Fruit fly (Drosophila melanogaster) whole organism, embryonic: Measurements from ENCODE around the gene CG34136.

Source experiments
- Asciz ChIP-seq: fragments of 200-800 bp; sonication (Bioruptor generic); optimal IDR thresholded peaks from 2 replicates; lab custom pipeline; 2017; ENCODE audit warnings: missing biosample characterization, mild to moderate bottlenecking, missing genetic modification characterization, missing genetic modification reagents
- BtbVII ChIP-seq: fragments of 200-800 bp; sonication (Bioruptor generic); optimal IDR thresholded peaks from 3 replicates; lab custom pipeline; 2017; ENCODE audit warnings: missing biosample characterization, mild to moderate bottlenecking, missing genetic modification characterization
- CG12236 ChIP-seq: fragments of 200-800 bp; sonication (Bioruptor generic); optimal IDR thresholded peaks from 2 replicates; lab custom pipeline; 2016; ENCODE audit warnings: missing biosample characterization, missing genetic modification characterization
- CG14441 ChIP-seq: fragments of 200-800 bp; sonication (Bioruptor generic); IDR thresholded peaks from 2 replicates; pipeline ENCODE4 v1.3.6; 2022; ENCODE audit warnings: missing biosample characterization, missing genetic modification characterization
- CG14710 ChIP-seq: fragments of 200-800 bp; sonication (Bioruptor generic); optimal IDR thresholded peaks from 3 replicates; lab custom pipeline; 2019; ENCODE audit warnings: missing biosample characterization, mild to moderate bottlenecking, missing genetic modification characterization, moderate library complexity
- CG16779 ChIP-seq: fragments of 200-800 bp; sonication (Bioruptor generic); IDR thresholded peaks from 2 replicates; pipeline ENCODE4 v1.3.6; 2022; ENCODE audit warnings: missing biosample characterization, missing genetic modification characterization
- CG17328 ChIP-seq: fragments of 200-800 bp; sonication (Bioruptor generic); IDR thresholded peaks from 2 replicates; pipeline ENCODE4 v1.3.6; 2022; ENCODE audit warnings: missing biosample characterization, missing genetic modification characterization
- CG17829 ChIP-seq: fragments of 200-800 bp; optimal IDR thresholded peaks from 2 replicates; lab custom pipeline; 2019; ENCODE audit warnings: missing biosample characterization, mild to moderate bottlenecking, missing genetic modification characterization, moderate library complexity
- CG1832 ChIP-seq: fragments of 200-800 bp; sonication (Bioruptor generic); optimal IDR thresholded peaks from 2 replicates; lab custom pipeline; 2017; ENCODE audit warnings: missing biosample characterization, mild to moderate bottlenecking, missing genetic modification characterization, inconsistent platforms
- CG18764 ChIP-seq: fragments of 200-800 bp; sonication (Bioruptor generic); optimal IDR thresholded peaks from 3 replicates; lab custom pipeline; 2016; ENCODE audit warnings: missing biosample characterization, missing genetic modification characterization
- CG32772 ChIP-seq: fragments of 200-800 bp; sonication (Bioruptor generic); IDR thresholded peaks from 2 replicates; pipeline ENCODE4 v1.3.6; 2022; ENCODE audit warnings: missing biosample characterization, missing genetic modification characterization
- CG4854 ChIP-seq: fragments of 200-800 bp; sonication (Bioruptor generic); optimal IDR thresholded peaks from 2 replicates; lab custom pipeline; 2016; ENCODE audit warnings: missing biosample characterization, missing genetic modification characterization, inconsistent platforms
- CG7271 ChIP-seq: fragments of 200-800 bp; sonication (Bioruptor generic); optimal IDR thresholded peaks from 2 replicates; lab custom pipeline; 2018; ENCODE audit warnings: missing biosample characterization, mild to moderate bottlenecking, missing genetic modification characterization, moderate library complexity
- CG7372 ChIP-seq: fragments of 200-800 bp; sonication (Bioruptor generic); IDR thresholded peaks from 2 replicates; pipeline ENCODE4 v1.3.6; 2022; ENCODE audit warnings: missing biosample characterization, missing genetic modification characterization
- CkIIα-i1 ChIP-seq: fragments of 200-800 bp; sonication (Bioruptor generic); IDR thresholded peaks from 2 replicates; pipeline ENCODE4 v1.3.6; 2022; ENCODE audit warnings: missing biosample characterization, missing genetic modification characterization
- Drgx ChIP-seq: fragments of 200-800 bp; sonication (Bioruptor generic); IDR thresholded peaks from 2 replicates; pipeline ENCODE4 v1.3.6; 2022; ENCODE audit warnings: missing biosample characterization, missing genetic modification characterization
- Ets65A ChIP-seq: fragments of 200-800 bp; sonication (Bioruptor generic); peaks from one replicate; lab custom pipeline; 2016; ENCODE audit warnings: missing biosample characterization, missing genetic modification characterization
- Ets97D ChIP-seq: fragments of 200-800 bp; sonication (Bioruptor generic); optimal IDR thresholded peaks from 3 replicates; lab custom pipeline; 2016; ENCODE audit warnings: missing biosample characterization, missing genetic modification characterization
- HLH4C ChIP-seq: fragments of 200-800 bp; sonication (Bioruptor generic); IDR thresholded peaks from 3 replicates; pipeline ENCODE4 v1.3.6; 2022; ENCODE audit warnings: missing biosample characterization, missing genetic modification characterization; ENCODE audit not compliant: partially characterized antibody
- HLHmδ ChIP-seq: fragments of 200-800 bp; sonication (Bioruptor generic); optimal IDR thresholded peaks from 2 replicates; lab custom pipeline; 2018; ENCODE audit warnings: missing biosample characterization, mild to moderate bottlenecking, missing genetic modification characterization, moderate library complexity
- Kr ChIP-seq: fragments of 200-800 bp; sonication (Bioruptor generic); optimal IDR thresholded peaks from 2 replicates; lab custom pipeline; 2017; ENCODE audit warnings: missing biosample characterization, mild to moderate bottlenecking, missing genetic modification characterization
- Med ChIP-seq: fragments of 200-800 bp; sonication (Bioruptor generic); peaks from one replicate; lab custom pipeline; 2016; ENCODE audit warnings: missing biosample characterization, missing genetic modification characterization, mild to moderate bottlenecking, inconsistent platforms, moderate library complexity
- Myb ChIP-seq: fragments of 200-800 bp; sonication (Bioruptor generic); optimal IDR thresholded peaks from 2 replicates; lab custom pipeline; 2016; ENCODE audit warnings: missing biosample characterization, missing genetic modification characterization
- Nf-YA ChIP-seq: fragments of 200-800 bp; sonication (Bioruptor generic); IDR thresholded peaks from 2 replicates; pipeline ENCODE4 v1.3.6; 2022; ENCODE audit warnings: missing biosample characterization, missing genetic modification characterization
- Ptx1 ChIP-seq: fragments of 200-800 bp; sonication (Bioruptor generic); IDR thresholded peaks from 2 replicates; pipeline ENCODE4 v1.3.6; 2022; ENCODE audit warnings: missing biosample characterization, missing genetic modification characterization
- Side ChIP-seq: fragments of 200-800 bp; sonication (Bioruptor generic); optimal IDR thresholded peaks from 2 replicates; lab custom pipeline; 2016; ENCODE audit warnings: missing biosample characterization, missing genetic modification characterization
- Xrp1 ChIP-seq: fragments of 200-800 bp; sonication (Bioruptor generic); IDR thresholded peaks from 2 replicates; pipeline ENCODE4 v1.3.6; 2022; ENCODE audit warnings: missing biosample characterization, missing genetic modification characterization
- amos ChIP-seq: fragments of 200-800 bp; sonication (Bioruptor generic); IDR thresholded peaks from 2 replicates; pipeline ENCODE4 v1.3.6; 2022; ENCODE audit warnings: missing biosample characterization, missing genetic modification characterization; ENCODE audit not compliant: partially characterized antibody
- ase ChIP-seq: fragments of 200-800 bp; sonication (Bioruptor generic); IDR thresholded peaks from 3 replicates; pipeline ENCODE4 v1.3.6; 2022; ENCODE audit warnings: missing biosample characterization, missing genetic modification characterization
- cas ChIP-seq: fragments of 200-800 bp; sonication (Bioruptor generic); IDR thresholded peaks from 2 replicates; pipeline ENCODE4 v1.3.6; 2022; ENCODE audit warnings: missing biosample characterization, missing genetic modification characterization
- chinmo ChIP-seq: fragments of 200-800 bp; sonication (Bioruptor generic); IDR thresholded peaks from 4 replicates; pipeline ENCODE4 v1.3.6; 2022; ENCODE audit warnings: missing biosample characterization, missing genetic modification characterization; ENCODE audit not compliant: partially characterized antibody
- grau ChIP-seq: fragments of 200-800 bp; optimal IDR thresholded peaks from 3 replicates; lab custom pipeline; 2019; ENCODE audit warnings: missing biosample characterization, mild to moderate bottlenecking, missing genetic modification characterization, moderate library complexity
- gsb-n ChIP-seq: fragments of 200-800 bp; sonication (Bioruptor generic); optimal IDR thresholded peaks from 3 replicates; lab custom pipeline; 2018; ENCODE audit warnings: missing biosample characterization, mild to moderate bottlenecking, missing genetic modification characterization
- her ChIP-seq: fragments of 200-800 bp; sonication (Bioruptor generic); optimal IDR thresholded peaks from 2 replicates; lab custom pipeline; 2016; ENCODE audit warnings: missing biosample characterization, missing genetic modification characterization
- inv ChIP-seq: fragments of 200-800 bp; sonication (Bioruptor generic); IDR thresholded peaks from 2 replicates; pipeline ENCODE4 v1.3.6; 2022; ENCODE audit warnings: missing biosample characterization, missing genetic modification characterization; ENCODE audit not compliant: partially characterized antibody
- lmd ChIP-seq: fragments of 200-800 bp; sonication (Bioruptor generic); IDR thresholded peaks from 2 replicates; pipeline ENCODE4 v1.3.6; 2022; ENCODE audit warnings: missing biosample characterization, missing genetic modification characterization
- nmo ChIP-seq: fragments of 200-800 bp; sonication (Bioruptor generic); optimal IDR thresholded peaks from 2 replicates; lab custom pipeline; 2018; ENCODE audit warnings: missing biosample characterization, mild to moderate bottlenecking, missing genetic modification characterization, moderate library complexity
- onecut ChIP-seq: fragments of 200-800 bp; sonication (Bioruptor generic); IDR thresholded peaks from 2 replicates; pipeline ENCODE4 v1.3.6; 2022; ENCODE audit warnings: missing biosample characterization, missing genetic modification characterization
- otp ChIP-seq: fragments of 200-800 bp; sonication (Bioruptor generic); IDR thresholded peaks from 3 replicates; pipeline ENCODE4, ENCODE4 v1.3.6; 2022; ENCODE audit warnings: missing biosample characterization, missing genetic modification characterization
- schlank ChIP-seq: fragments of 200-800 bp; sonication (Bioruptor generic); optimal IDR thresholded peaks from 2 replicates; lab custom pipeline; 2018; ENCODE audit warnings: missing biosample characterization, mild to moderate bottlenecking, missing genetic modification characterization
- sens ChIP-seq: fragments of 200-800 bp; sonication (Bioruptor generic); peaks from one replicate; lab custom pipeline; 2016; ENCODE audit warnings: missing biosample characterization, missing genetic modification characterization
- sug ChIP-seq: fragments of 200-800 bp; optimal IDR thresholded peaks from 2 replicates; lab custom pipeline; 2019; ENCODE audit warnings: missing biosample characterization, mild to moderate bottlenecking, missing genetic modification characterization, moderate library complexity
- trem ChIP-seq: fragments of 200-800 bp; optimal IDR thresholded peaks from 3 replicates; lab custom pipeline; 2019; ENCODE audit warnings: missing biosample characterization, mild to moderate bottlenecking, missing genetic modification characterization, moderate library complexity
- tx ChIP-seq: fragments of 200-800 bp; sonication (Bioruptor generic); optimal IDR thresholded peaks from 2 replicates; lab custom pipeline; 2016; ENCODE audit warnings: missing biosample characterization, missing genetic modification characterization
- wek ChIP-seq: fragments of 200-800 bp; sonication (Bioruptor generic); optimal IDR thresholded peaks from 3 replicates; lab custom pipeline; 2018; ENCODE audit warnings: missing biosample characterization, mild to moderate bottlenecking, missing genetic modification characterization, moderate library complexity
- zf30C ChIP-seq: fragments of 200-800 bp; sonication (Bioruptor generic); optimal IDR thresholded peaks from 3 replicates; lab custom pipeline; 2018; ENCODE audit warnings: missing biosample characterization, mild to moderate bottlenecking, missing genetic modification characterization

Gene CG34136

DNA sequence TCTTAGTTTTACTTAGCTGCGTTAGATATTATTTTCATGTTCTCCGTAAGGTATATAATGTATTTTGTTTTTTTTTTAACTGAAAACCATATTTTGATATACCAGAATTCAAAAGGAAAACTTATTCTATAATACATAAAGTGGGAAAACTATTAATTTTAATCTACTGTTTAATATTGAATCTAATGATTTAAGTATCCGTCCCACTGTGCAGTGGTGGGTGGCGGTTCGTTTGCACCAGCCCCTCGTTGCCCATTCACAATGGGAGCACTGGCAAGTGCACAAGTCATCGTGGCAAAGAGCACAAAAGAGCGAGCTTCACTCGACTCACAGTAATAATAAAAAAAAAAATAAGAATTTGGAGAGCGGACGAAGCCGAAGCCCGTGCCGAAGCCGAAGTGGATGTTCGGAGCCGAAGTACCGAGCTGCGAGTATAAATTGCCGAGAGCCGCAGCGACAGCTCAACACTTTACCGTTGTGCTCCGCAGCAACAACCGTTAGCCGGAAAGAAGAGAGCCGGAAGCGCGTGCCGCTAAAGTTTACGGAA is at the start of gene CG34136 (continued):
- TF ChIP-seq BtbVII (GFP tag; lab: Kevin White, UChicago), result peak; percentile 6
- TF ChIP-seq Xrp1 (GFP tag; lab: Robert Waterston, UW), result peak; percentile 44; the same call in 1 of the 2 replicates
- TF ChIP-seq, all 482 proteins: peak for 128

DNA sequence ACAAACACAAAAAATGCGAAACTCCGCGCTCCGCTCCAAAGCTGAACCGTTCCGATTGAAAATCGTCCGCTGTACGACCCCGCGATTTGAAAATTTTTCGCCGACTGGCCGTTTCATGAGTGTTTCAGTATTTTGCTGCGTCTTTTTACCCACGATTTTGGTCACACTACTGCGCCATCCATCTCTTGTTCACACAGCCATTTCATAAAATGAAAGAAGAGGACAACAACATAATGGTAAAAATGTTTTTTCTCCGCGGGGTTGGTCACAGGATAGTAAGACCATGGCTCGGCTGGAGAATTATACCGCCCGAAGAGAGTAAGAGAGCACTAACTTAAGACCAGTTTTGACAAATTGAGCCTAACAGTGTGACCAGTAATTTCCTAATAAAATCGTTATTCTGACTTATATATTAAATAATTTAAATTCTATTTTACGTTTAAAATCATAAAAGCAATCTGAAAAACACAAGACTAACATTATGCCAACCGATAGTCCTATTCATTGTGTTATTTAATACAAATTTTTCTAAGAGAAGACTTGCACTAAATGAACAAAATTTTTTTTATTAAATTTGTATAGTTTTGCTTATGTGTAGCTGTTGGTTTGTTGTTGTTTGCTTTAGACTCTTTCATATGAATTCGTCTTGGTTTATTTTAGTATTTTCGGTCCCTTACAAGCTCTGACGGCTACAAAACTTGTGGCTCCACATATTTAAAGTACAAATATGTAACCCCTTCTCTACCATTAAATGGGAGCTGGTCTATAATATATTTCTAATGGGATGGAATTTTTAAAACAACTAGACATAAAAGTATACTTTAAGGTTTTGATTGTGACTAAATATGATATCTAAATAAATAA is 44.6 kb upstream of the CG34136 start, which contains the start of gene CG42238:
CG42238 (minus strand) TSS at position 292 of the 864 bp plus-strand sequence.
- no peak for TF ChIP-seq CG7271 (tag; lab: Kevin White, UChicago)
- TF ChIP-seq BtbVII (GFP tag; lab: Kevin White, UChicago), result no peak
- no peak for TF ChIP-seq schlank (tag; lab: Kevin White, UChicago)
- TF ChIP-seq chinmo (GFP tag; lab: Robert Waterston, UW), result 0 out of 4 replicates have a peak, but pooled peaks have one; percentile 38
- TF ChIP-seq Ets97D (GFP tag; lab: Kevin White, UChicago), result peak; percentile 28
- peak; percentile 60 for TF ChIP-seq Myb
- TF ChIP-seq cas, result no peak
- TF ChIP-seq Kr (GFP tag; lab: Kevin White, UChicago), result peak; percentile 79
- TF ChIP-seq wek (GFP tag; lab: Kevin White, UChicago), result no peak
- no peak for TF ChIP-seq ase (GFP tag; lab: Robert Waterston, UW)
- TF ChIP-seq Ptx1 (GFP tag; lab: Robert Waterston, UW), result 0 out of 2 replicates have a peak, but pooled peaks have one; percentile 12
- TF ChIP-seq Nf-YA (GFP tag; lab: Robert Waterston, UW), result 0 out of 2 replicates have a peak, but pooled peaks have one; percentile 10
- TF ChIP-seq sens (GFP tag; lab: Kevin White, UChicago), result peak; percentile 81
- peak; percentile 41 for TF ChIP-seq her (GFP tag; lab: Kevin White, UChicago)
- TF ChIP-seq CG4854 (GFP tag; lab: Kevin White, UChicago), result no peak
- TF ChIP-seq HLHmδ (GFP tag; lab: Kevin White, UChicago), result peak; percentile 32
- no peak for TF ChIP-seq sug
- TF ChIP-seq amos, result peak; percentile 56
- TF ChIP-seq gsb-n (tag; lab: Kevin White, UChicago), result peak; percentile 15
- TF ChIP-seq CG17328 (GFP tag; lab: Robert Waterston, UW), result 0 out of 2 replicates have a peak, but pooled peaks have one; percentile 21
- peak; percentile 76 for TF ChIP-seq CG1832 (GFP tag; lab: Kevin White, UChicago)
- peak; percentile 85 for TF ChIP-seq Med
- no peak for TF ChIP-seq tx (GFP tag; lab: Kevin White, UChicago)
- TF ChIP-seq Asciz (GFP tag; lab: Kevin White, UChicago), result no peak
- no peak for TF ChIP-seq Drgx (GFP tag; lab: Robert Waterston, UW)
- peak; percentile 32; the same call in 1 of the 2 replicates for TF ChIP-seq CG14441 (GFP tag; lab: Robert Waterston, UW)
- no peak for TF ChIP-seq CG12236
- TF ChIP-seq lmd (GFP tag; lab: Robert Waterston, UW), result no peak
- TF ChIP-seq CkIIα-i1 (GFP tag; lab: Robert Waterston, UW), result no peak
- peak; percentile 57 for TF ChIP-seq CG14710 (tag; lab: Kevin White, UChicago)
- no peak for TF ChIP-seq zf30C
- 0 out of 2 replicates have a peak, but pooled peaks have one; percentile 38 for TF ChIP-seq CG16779 (GFP tag; lab: Robert Waterston, UW)
- no peak for TF ChIP-seq CG17829 (tag; lab: Kevin White, UChicago)
- no peak for TF ChIP-seq CG18764 (GFP tag; lab: Kevin White, UChicago)
- peak; percentile 10 for TF ChIP-seq trem (tag; lab: Kevin White, UChicago)
- TF ChIP-seq inv (GFP tag; lab: Robert Waterston, UW), result no peak
- peak; percentile 41 for TF ChIP-seq nmo (GFP tag; lab: Kevin White, UChicago)
- no peak for TF ChIP-seq grau (tag; lab: Kevin White, UChicago)
- no peak for TF ChIP-seq CG7372 (GFP tag; lab: Robert Waterston, UW)
- 0 out of 3 replicates have a peak, but pooled peaks have one; percentile 21 for TF ChIP-seq HLH4C (GFP tag; lab: Robert Waterston, UW)
- peak; percentile 22; the same call in 1 of the 3 replicates for TF ChIP-seq otp (GFP tag; lab: Robert Waterston, UW)
- no peak for TF ChIP-seq Ets65A (GFP tag; lab: Kevin White, UChicago)
- 0 out of 2 replicates have a peak, but pooled peaks have one; percentile 23 for TF ChIP-seq onecut (GFP tag; lab: Robert Waterston, UW)
- peak; percentile 57 for TF ChIP-seq CG32772 (GFP tag; lab: Robert Waterston, UW)
- no peak for TF ChIP-seq Side (GFP tag; lab: Kevin White, UChicago)
